Worm (Caenorhabditis elegans): ENCODE results near the gene nlp-59.
A peak's percentile ranks its signal among the peaks of the same experiment; 100 is the strongest.

nlp-59 gene

ce11 chrV:14996236-14996635, 25.0 kb downstream of the nlp-59 start, which contains the start of gene irld-14:
TSS of gene irld-14 (plus strand) at chrV:14996536.
- TF ChIP-seq lin-13 (tag; optimal IDR thresholded peaks at IDR 0.05) = no peak
- no peak for TF ChIP-seq zip-8 (tag; optimal IDR thresholded peaks at IDR 0.05)
- no peak for TF ChIP-seq unc-39 (tag; optimal IDR thresholded peaks at IDR 0.05)
- no peak for TF ChIP-seq hlh-1 (tag; optimal IDR thresholded peaks at IDR 0.05)

DNA sequence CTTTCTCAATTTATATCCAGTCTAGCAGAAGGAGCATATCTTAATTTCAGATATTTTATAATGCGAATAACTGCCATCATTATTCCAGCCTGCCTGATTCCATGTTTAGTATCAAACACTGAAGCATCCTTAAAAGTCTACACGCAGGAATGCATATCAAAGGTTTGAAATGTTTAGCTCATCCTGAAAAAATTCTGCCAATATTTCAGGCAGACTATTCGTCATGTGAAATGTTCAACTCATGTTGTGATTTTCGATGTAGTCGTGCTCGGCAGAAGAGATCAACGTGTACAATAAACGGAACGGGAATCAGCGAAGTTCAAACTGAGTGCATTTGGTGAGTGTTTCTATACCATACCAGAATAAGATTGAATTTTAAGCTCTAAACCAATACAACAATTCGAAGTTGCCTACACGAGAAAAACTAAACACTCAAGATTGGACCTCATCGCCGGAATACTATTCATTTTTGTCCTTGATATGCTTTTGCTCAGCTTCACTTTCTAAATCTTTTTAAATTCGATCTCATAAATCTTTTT, 28.3 kb downstream of the nlp-59 start, which contains the start of gene T01C3.11:
Gene T01C3.11 (plus strand): TSS at position 51 of the 539 bp plus-strand sequence.
- TF ChIP-seq tbx-8 (GFP tag; optimal IDR thresholded peaks at IDR 0.05) (no peak), hlh-1 (tag; optimal IDR thresholded peaks at IDR 0.05) (no peak), M03D4.4 (tag; optimal IDR thresholded peaks at IDR 0.05) (no peak), lsy-2 (tag; optimal IDR thresholded peaks at IDR 0.05) (no peak), bed-3 (GFP tag; optimal IDR thresholded peaks at IDR 0.05) (no peak), ceh-39 (tag; optimal IDR thresholded peaks at IDR 0.05) (no peak), ztf-11 (tag; optimal IDR thresholded peaks at IDR 0.05) (no peak), pha-4 (tag; optimal IDR thresholded peaks at IDR 0.05) (no peak), blmp-1 (tag; optimal IDR thresholded peaks at IDR 0.05) (no peak), unc-120 (tag; optimal IDR thresholded peaks at IDR 0.05; ENCODE audit: poor library complexity, severe bottlenecking) (no peak), lin-13 (tag; optimal IDR thresholded peaks at IDR 0.05) (no peak), sptf-1 (tag; optimal IDR thresholded peaks at IDR 0.05) (no peak), nhr-2 (tag; optimal IDR thresholded peaks at IDR 0.05) (no peak), unc-39 (tag; optimal IDR thresholded peaks at IDR 0.05) (no peak)

DNA sequence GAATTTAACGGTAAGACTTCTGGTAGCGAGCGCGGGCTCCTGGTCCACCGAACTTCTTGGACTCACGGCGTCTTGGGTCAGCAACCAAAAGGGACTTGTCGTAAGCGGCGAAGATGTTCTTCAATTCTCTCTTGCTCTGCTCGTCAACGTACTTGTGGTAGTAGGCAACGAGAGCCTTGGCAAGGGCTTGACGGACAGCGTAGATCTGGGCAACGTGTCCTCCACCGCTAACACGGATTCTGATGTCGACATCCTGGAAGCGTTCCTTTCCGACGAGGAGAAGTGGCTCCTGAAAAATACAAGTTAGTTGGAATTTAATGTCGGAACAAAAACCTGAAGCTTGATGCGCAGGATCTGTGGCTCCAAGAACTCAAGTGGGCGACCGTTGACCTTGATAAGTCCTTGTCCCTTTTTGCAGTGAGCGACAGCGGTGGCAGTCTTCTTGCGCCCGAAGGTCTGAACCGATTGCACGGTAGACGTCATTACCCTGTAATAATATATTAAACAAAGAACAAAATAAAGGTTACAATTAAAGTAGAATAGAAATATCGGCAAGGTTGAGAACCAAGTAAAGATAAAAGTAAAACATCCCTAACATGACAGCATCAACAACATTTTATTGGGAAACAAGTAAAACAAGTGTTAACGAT, 28.9 kb downstream of the nlp-59 start, which contains the start of gene rps-16:
Gene rps-16 (minus strand): TSS at position 487 of the 650 bp plus-strand sequence.
- TF ChIP-seq nhr-237 (tag; optimal IDR thresholded peaks at IDR 0.05) (no peak), tbx-8 (GFP tag; optimal IDR thresholded peaks at IDR 0.05) (no peak), ces-1 (GFP tag; optimal IDR thresholded peaks at IDR 0.05) (no peak), zip-8 (tag; optimal IDR thresholded peaks at IDR 0.05) (no peak), elt-3 (tag; optimal IDR thresholded peaks at IDR 0.05) (no peak), lin-32 (GFP tag; optimal IDR thresholded peaks at IDR 0.05) (no peak), ham-2 (GFP tag; optimal IDR thresholded peaks at IDR 0.05) (no peak), blmp-1 (tag; optimal IDR thresholded peaks at IDR 0.05) (no peak), unc-120 (tag; optimal IDR thresholded peaks at IDR 0.05; ENCODE audit: poor library complexity, severe bottlenecking) (no peak), drap-1 (GFP tag; optimal IDR thresholded peaks at IDR 0.05) (no peak), pha-4 (tag; optimal IDR thresholded peaks at IDR 0.05) (no peak), ceh-83 (GFP tag; optimal IDR thresholded peaks at IDR 0.05) (no peak), ceh-43 (GFP tag; optimal IDR thresholded peaks at IDR 0.05) (no peak), ceh-39 (tag; optimal IDR thresholded peaks at IDR 0.05) (no peak), mab-5 (tag; optimal IDR thresholded peaks at IDR 0.05) (no peak), elt-1 (tag; optimal IDR thresholded peaks at IDR 0.05; ENCODE audit: borderline replicate concordance, insufficient read depth) (no peak), bed-3 (GFP tag; optimal IDR thresholded peaks at IDR 0.05) (no peak), hlh-1 (tag; optimal IDR thresholded peaks at IDR 0.05) (no peak)

- TF ChIP-seq ces-1 (GFP tag; optimal IDR thresholded peaks at IDR 0.05) (no peak), drap-1 (GFP tag; optimal IDR thresholded peaks at IDR 0.05) (peak; percentile 6)
Measured at ce11 chrV:15001536-15001935, 30.3 kb downstream of the nlp-59 start.

- TF ChIP-seq hlh-1 (tag; optimal IDR thresholded peaks at IDR 0.05) = no peak
- peak; percentile 51 for TF ChIP-seq ceh-83 (GFP tag; optimal IDR thresholded peaks at IDR 0.05)
- TF ChIP-seq nhr-237 (tag; optimal IDR thresholded peaks at IDR 0.05) = peak; percentile 93
- no peak for TF ChIP-seq nhr-76 (tag; optimal IDR thresholded peaks at IDR 0.05)
- TF ChIP-seq ceh-43 (GFP tag; optimal IDR thresholded peaks at IDR 0.05) = no peak
- peak; percentile 21 for TF ChIP-seq tbx-8 (GFP tag; optimal IDR thresholded peaks at IDR 0.05)
- TF ChIP-seq bed-3 (GFP tag; optimal IDR thresholded peaks at IDR 0.05) = peak; percentile 32
- TF ChIP-seq mep-1 (tag; optimal IDR thresholded peaks at IDR 0.05) = peak; percentile 95
- no peak for TF ChIP-seq ztf-11 (tag; optimal IDR thresholded peaks at IDR 0.05)
- TF ChIP-seq nhr-12 (tag; optimal IDR thresholded peaks at IDR 0.05) = no peak
- peak; percentile 96 for TF ChIP-seq ceh-39 (tag; optimal IDR thresholded peaks at IDR 0.05)
- TF ChIP-seq unc-39 (tag; optimal IDR thresholded peaks at IDR 0.05) = no peak
- peak; percentile 4 for TF ChIP-seq unc-62 (GFP tag; optimal IDR thresholded peaks at IDR 0.05)
- TF ChIP-seq M03D4.4 (tag; optimal IDR thresholded peaks at IDR 0.05) = no peak
- peak; percentile 80 for TF ChIP-seq mls-2 (tag; optimal IDR thresholded peaks at IDR 0.05)
- TF ChIP-seq mab-5 (tag; optimal IDR thresholded peaks at IDR 0.05) = no peak
- peak; percentile 15 for TF ChIP-seq ham-2 (GFP tag; optimal IDR thresholded peaks at IDR 0.05)
- TF ChIP-seq elt-1 (tag; optimal IDR thresholded peaks at IDR 0.05; ENCODE audit: borderline replicate concordance, insufficient read depth) = no peak
- TF ChIP-seq elt-3 (tag; optimal IDR thresholded peaks at IDR 0.05) = peak; percentile 11
- TF ChIP-seq snpc-4 (tag; optimal IDR thresholded peaks at IDR 0.05) = no peak
- no peak for TF ChIP-seq zip-8 (tag; optimal IDR thresholded peaks at IDR 0.05)
- peak; percentile 37 for TF ChIP-seq nhr-2 (tag; optimal IDR thresholded peaks at IDR 0.05)
- TF ChIP-seq sem-2 (GFP tag; optimal IDR thresholded peaks at IDR 0.05) = no peak
- peak; percentile 86 for TF ChIP-seq sptf-1 (tag; optimal IDR thresholded peaks at IDR 0.05)
- TF ChIP-seq flh-1 (GFP tag; optimal IDR thresholded peaks at IDR 0.05) = no peak
- no peak for TF ChIP-seq ces-1 (GFP tag; optimal IDR thresholded peaks at IDR 0.05)
- TF ChIP-seq nhr-28 (tag; optimal IDR thresholded peaks at IDR 0.05) = peak; percentile 9
- peak; percentile 94 for TF ChIP-seq unc-120 (tag; optimal IDR thresholded peaks at IDR 0.05; ENCODE audit: poor library complexity, severe bottlenecking)
- TF ChIP-seq lin-32 (GFP tag; optimal IDR thresholded peaks at IDR 0.05) = no peak
- TF ChIP-seq lin-13 (tag; optimal IDR thresholded peaks at IDR 0.05) = peak; percentile 93
- peak; percentile 95 for TF ChIP-seq lsy-2 (tag; optimal IDR thresholded peaks at IDR 0.05)
- TF ChIP-seq drap-1 (GFP tag; optimal IDR thresholded peaks at IDR 0.05) = peak; percentile 92
- peak; percentile 83 for TF ChIP-seq pha-4 (tag; optimal IDR thresholded peaks at IDR 0.05)
- TF ChIP-seq blmp-1 (tag; optimal IDR thresholded peaks at IDR 0.05) = no peak
Measured at ce11 chrV:15002184-15002690, 31.0 kb downstream of the nlp-59 start, which contains the start of the genes fib-1 and mut-15. TSS of gene fib-1 (minus strand) at chrV:15002223. TSS of gene mut-15 (plus strand) at chrV:15002543.
